Fruit fly (Drosophila melanogaster) whole organism, prepupa: ENCODE measurements around the gene RhoGAP19D.

Source experiments
- CG11294 ChIP-seq: fragments of 200-800 bp; sonication (Bioruptor generic); IDR thresholded peaks from 2 replicates; pipeline ENCODE4 v1.3.6; 2022; ENCODE audit warnings: missing biosample characterization, missing genetic modification characterization
- CG11902 ChIP-seq: fragments of 200-800 bp; sonication (Bioruptor generic); optimal IDR thresholded peaks from 3 replicates; lab custom pipeline; 2016; ENCODE audit warnings: missing biosample characterization, missing genetic modification characterization
- CG15336 ChIP-seq: fragments of 200-800 bp; sonication (Bioruptor generic); IDR thresholded peaks from 2 replicates; pipeline ENCODE4 v1.3.6; 2022; ENCODE audit warnings: missing biosample characterization, missing genetic modification characterization
- CG3032 ChIP-seq: fragments of 200-800 bp; optimal IDR thresholded peaks from 2 replicates; lab custom pipeline; 2019; ENCODE audit warnings: missing biosample characterization, mild to moderate bottlenecking, missing genetic modification characterization, moderate library complexity
- CG8119 ChIP-seq: fragments of 200-800 bp; sonication (Bioruptor generic); IDR thresholded peaks from 3 replicates; pipeline ENCODE4 v1.3.6; 2022; ENCODE audit warnings: missing biosample characterization, missing genetic modification characterization
- Eip75B ChIP-seq: fragments of 200-800 bp; sonication (Bioruptor generic); optimal IDR thresholded peaks from 3 replicates; lab custom pipeline; 2016; ENCODE audit warnings: missing biosample characterization, missing genetic modification characterization
- Eip78C ChIP-seq: fragments of 200-800 bp; sonication (Bioruptor generic); peaks from one replicate; lab custom pipeline; 2016; ENCODE audit warnings: missing biosample characterization, missing genetic modification characterization
- Hr38 ChIP-seq: sonication (Bioruptor generic); optimal IDR thresholded peaks from 2 replicates; lab custom pipeline; 2016; ENCODE audit warnings: missing biosample characterization, missing genetic modification characterization
- Hr39 ChIP-seq: fragments of 200-800 bp; sonication (Bioruptor generic); optimal IDR thresholded peaks from 2 replicates; lab custom pipeline; 2016; ENCODE audit warnings: missing biosample characterization, missing genetic modification characterization
- OdsH ChIP-seq: fragments of 200-800 bp; sonication (Bioruptor generic); optimal IDR thresholded peaks from 3 replicates; lab custom pipeline; 2016; ENCODE audit warnings: missing biosample characterization, missing genetic modification characterization
- Sox102F ChIP-seq: fragments of 200-800 bp; sonication (Bioruptor generic); optimal IDR thresholded peaks from 2 replicates; lab custom pipeline; 2016; ENCODE audit warnings: missing biosample characterization, mild to moderate bottlenecking, missing genetic modification characterization
- dac ChIP-seq: fragments of 200-800 bp; sonication (Bioruptor generic); optimal IDR thresholded peaks from 2 replicates; lab custom pipeline; 2017; ENCODE audit warnings: missing biosample characterization, mild to moderate bottlenecking, missing genetic modification characterization
- dsx ChIP-seq: fragments of 200-800 bp; optimal IDR thresholded peaks from 3 replicates; lab custom pipeline; 2019; ENCODE audit warnings: missing biosample characterization, mild to moderate bottlenecking, missing genetic modification characterization, moderate library complexity; ENCODE audit not compliant: poor library complexity, severe bottlenecking

dm6 chrX:20518210-20518609, 7.7 kb upstream of the RhoGAP19D start:
- TF ChIP-seq CG15336 (no peak), dac (GFP tag; lab: Kevin White, UChicago) (no peak), CG8119 (GFP tag; lab: Robert Waterston, UW) (no peak), Sox102F (GFP tag; lab: Kevin White, UChicago) (no peak), Hr39 (GFP tag; lab: Kevin White, UChicago) (no peak), Eip78C (GFP tag; lab: Kevin White, UChicago) (no peak), CG11902 (GFP tag; lab: Kevin White, UChicago) (no peak), dsx (no peak), Hr38 (GFP tag; lab: Kevin White, UChicago) (no peak), CG3032 (tag; lab: Kevin White, UChicago) (no peak), Eip75B (GFP tag; lab: Kevin White, UChicago) (no peak), OdsH (GFP tag; lab: Kevin White, UChicago) (no peak), CG11294 (GFP tag; lab: Robert Waterston, UW) (no peak)
